Fruit fly (Drosophila melanogaster): ENCODE results near the gene CG8924.

The CG8924 gene

dm6 chrX:15891606-15892345 lies 49.1 kb upstream of the CG8924 start, which contains the start of gene shi (continued):
- TF ChIP-seq NC2α (GFP tag; optimal IDR thresholded peaks at IDR 0.05) (no peak), CG8944 (GFP tag; optimal IDR thresholded peaks at IDR 0.05) (no peak), lilli (GFP tag; optimal IDR thresholded peaks at IDR 0.05) (no peak), lola (GFP tag; optimal IDR thresholded peaks at IDR 0.05) (no peak), bab2 (GFP tag; optimal IDR thresholded peaks at IDR 0.05) (no peak), mam (GFP tag; optimal IDR thresholded peaks at IDR 0.05) (peak; percentile 6), org-1 (GFP tag; optimal IDR thresholded peaks at IDR 0.05) (no peak), E2f2 (GFP tag; IDR thresholded peaks at IDR 0.05) (no peak; the same call in 1 of the 2 replicates), seq (GFP tag; IDR thresholded peaks at IDR 0.05) (no peak), unc-4 (GFP tag; IDR thresholded peaks at IDR 0.05; ENCODE audit: partially characterized antibody) (peak; percentile 96), CG10366 (GFP tag; IDR thresholded peaks at IDR 0.05) (no peak), Kr (GFP tag; optimal IDR thresholded peaks at IDR 0.05) (no peak), Neu2 (GFP tag; optimal IDR thresholded peaks at IDR 0.05; ENCODE audit: borderline replicate concordance) (no peak), Awh (GFP tag; IDR thresholded peaks at IDR 0.05) (no peak), CG1529 (GFP tag; optimal IDR thresholded peaks at IDR 0.05) (no peak), D (optimal IDR thresholded peaks at IDR 0.05) (no peak), D (GFP tag; optimal IDR thresholded peaks at IDR 0.05) (no peak), NC2β (GFP tag; optimal IDR thresholded peaks at IDR 0.05) (no peak), CG18476 (GFP tag; optimal IDR thresholded peaks at IDR 0.05) (no peak), Myb (GFP tag; optimal IDR thresholded peaks at IDR 0.05) (peak; percentile 55), CG10209 (GFP tag; optimal IDR thresholded peaks at IDR 0.05) (no peak), CG13424 (tag; optimal IDR thresholded peaks at IDR 0.05) (peak; percentile 12), CG6175 (GFP tag; IDR thresholded peaks at IDR 0.05) (no peak), CG11085 (GFP tag; IDR thresholded peaks at IDR 0.05) (no peak), chm (GFP tag; IDR thresholded peaks at IDR 0.05) (no peak), grau (tag; optimal IDR thresholded peaks at IDR 0.05) (no peak), H15 (GFP tag; IDR thresholded peaks at IDR 0.05) (no peak), Ets97D (GFP tag; optimal IDR thresholded peaks at IDR 0.05) (peak; percentile 69), Lim3 (GFP tag; IDR thresholded peaks at IDR 0.05) (no peak), CG6683 (GFP tag; optimal IDR thresholded peaks at IDR 0.05) (no peak), cato (GFP tag; optimal IDR thresholded peaks at IDR 0.05; ENCODE audit: borderline replicate concordance) (no peak), Opbp (GFP tag; IDR thresholded peaks at IDR 0.05; ENCODE audit: partially characterized antibody) (peak; percentile 98), dati (GFP tag; IDR thresholded peaks at IDR 0.05) (no peak), Hand (GFP tag; optimal IDR thresholded peaks at IDR 0.05) (no peak), CG3281 (GFP tag; optimal IDR thresholded peaks at IDR 0.05) (no peak), CG18599 (GFP tag; optimal IDR thresholded peaks at IDR 0.05) (peak; percentile 29), nmo (GFP tag; optimal IDR thresholded peaks at IDR 0.05) (peak; percentile 62), Ptx1 (GFP tag; IDR thresholded peaks at IDR 0.05) (no peak), crp (GFP tag; optimal IDR thresholded peaks at IDR 0.05) (peak in 1 of 2 experiments; percentile 87), CG14860 (GFP tag; IDR thresholded peaks at IDR 0.05; ENCODE audit: partially characterized antibody) (peak; percentile 97), CG10979 (tag; optimal IDR thresholded peaks at IDR 0.05) (peak; percentile 1), CHES-1-like (GFP tag; optimal IDR thresholded peaks at IDR 0.05) (peak; percentile 44), CG6765 (GFP tag; optimal IDR thresholded peaks at IDR 0.05) (no peak), pb (GFP tag; optimal IDR thresholded peaks at IDR 0.05) (no peak), CG17359 (tag; optimal IDR thresholded peaks at IDR 0.05) (no peak), lov (optimal IDR thresholded peaks at IDR 0.05) (no peak), lov (GFP tag; IDR thresholded peaks at IDR 0.05) (no peak), CG12155 (GFP tag; optimal IDR thresholded peaks at IDR 0.05) (no peak), bowl (GFP tag; IDR thresholded peaks at IDR 0.05) (no peak), tll (GFP tag; optimal IDR thresholded peaks at IDR 0.05) (no peak)

All from whole organism, embryonic.